Worm (Caenorhabditis elegans): ENCODE data around the gene F56C4.1.

- TF ChIP-seq C06A6.2 (GFP tag; conservative IDR thresholded peaks at IDR 0.05) (no peak), zfh-2 (GFP tag; conservative IDR thresholded peaks at IDR 0.05) (no peak), ceh-58 (GFP tag; IDR thresholded peaks at IDR 0.05) (no peak), unc-62 (GFP tag; optimal IDR thresholded peaks at IDR 0.05) (no peak), ccch-3 (GFP tag; optimal IDR thresholded peaks at IDR 0.05) (no peak), lag-1 (GFP tag; IDR thresholded peaks at IDR 0.05) (no peak), lsl-1 (GFP tag; optimal IDR thresholded peaks at IDR 0.05) (no peak), pha-4 (tag; optimal IDR thresholded peaks at IDR 0.05) (no peak), attf-6 (GFP tag; IDR thresholded peaks at IDR 0.05) (no peak), egl-18 (GFP tag; IDR thresholded peaks at IDR 0.05) (no peak), ekl-4 (GFP tag; IDR thresholded peaks at IDR 0.05) (no peak)
Observed at ce11 chrIV:10593570-10593969, 43.2 kb upstream of the F56C4.1 start, which contains the start of gene C43F9.7.

Data from whole organism, young adult.